Worm (Caenorhabditis elegans) whole organism, L3 larva: ENCODE data around the gene F56C9.6.

ENCODE experiments used
- ZK546.5 ChIP-seq: sonication (generic microtip); optimal IDR thresholded peaks from 2 replicates; lab custom pipeline; 2017; ENCODE audit warnings: missing biosample characterization, missing genetic modification characterization
- aly-2 ChIP-seq: fragments of 150-350 bp; optimal IDR thresholded peaks from 2 replicates; lab custom pipeline; 2014; ENCODE audit warnings: missing biosample characterization, missing genetic modification characterization
- elt-2 ChIP-seq: sonication (generic microtip); optimal IDR thresholded peaks from 2 replicates; lab custom pipeline; 2016; ENCODE audit warnings: missing genetic modification reagents, mild to moderate bottlenecking, missing genetic modification characterization, missing compliant biosample characterization
- fkh-10 ChIP-seq: sonication (generic microtip); optimal IDR thresholded peaks from 2 replicates; lab custom pipeline; 2017; ENCODE audit warnings: missing biosample characterization, missing genetic modification reagents, missing genetic modification characterization
- nhr-11 ChIP-seq: fragments of 150-350 bp; optimal IDR thresholded peaks from 2 replicates; lab custom pipeline; 2014; ENCODE audit warnings: missing biosample characterization, missing genetic modification characterization
- nhr-23 ChIP-seq: fragments of 150-350 bp; optimal IDR thresholded peaks from 2 replicates; lab custom pipeline; 2014; ENCODE audit warnings: missing biosample characterization, missing genetic modification reagents, missing genetic modification characterization
- nhr-77 ChIP-seq: fragments of 150-350 bp; optimal IDR thresholded peaks from 2 replicates; lab custom pipeline; 2014; ENCODE audit warnings: missing biosample characterization, missing genetic modification characterization
- pha-4 ChIP-seq: fragments of 150-350 bp; optimal IDR thresholded peaks from 2 replicates; lab custom pipeline; 2014; ENCODE audit warnings: missing biosample characterization, missing genetic modification reagents, missing genetic modification characterization
- snpc-4 ChIP-seq: fragments of 150-350 bp; optimal IDR thresholded peaks from 2 replicates; lab custom pipeline; 2014; ENCODE audit warnings: missing biosample characterization, missing genetic modification characterization
- tbx-2 ChIP-seq: sonication (generic microtip); optimal IDR thresholded peaks from 2 replicates; lab custom pipeline; 2016; ENCODE audit warnings: mild to moderate bottlenecking, missing genetic modification characterization, missing compliant biosample characterization
- zag-1 ChIP-seq: fragments of 150-350 bp; optimal IDR thresholded peaks from 2 replicates; lab custom pipeline; 2014; ENCODE audit warnings: missing biosample characterization, missing genetic modification characterization

- no peak for TF ChIP-seq tbx-2 (tag; lab: Kevin White, UChicago)
- TF ChIP-seq elt-2 (tag; lab: Kevin White, UChicago), result peak; percentile 32
- no peak for TF ChIP-seq nhr-11
- TF ChIP-seq aly-2 (tag; lab: Kevin White, UChicago), result no peak
- TF ChIP-seq nhr-77 (tag; lab: Kevin White, UChicago), result no peak
- TF ChIP-seq ZK546.5, result no peak
- peak; percentile 74 for TF ChIP-seq pha-4
- TF ChIP-seq nhr-23, result no peak
- no peak for TF ChIP-seq zag-1 (tag; lab: Kevin White, UChicago)
- no peak for TF ChIP-seq fkh-10 (GFP tag; lab: Kevin White, UChicago)
- no peak for TF ChIP-seq snpc-4 (tag; lab: Kevin White, UChicago)
These were observed 6.8 kb upstream of the F56C9.6 start for ce11 chrIII:7317354-7317753.
